Fruit fly (Drosophila melanogaster) whole organism, embryonic: ENCODE data around the gene lama.

Source experiments
- ATbp ChIP-seq: fragments of 200-800 bp; sonication (Bioruptor generic); optimal IDR thresholded peaks from 2 replicates; lab custom pipeline; 2017; ENCODE audit warnings: missing biosample characterization, mild to moderate bottlenecking, missing genetic modification characterization, missing genetic modification reagents
- Aef1 ChIP-seq: fragments of 200-800 bp; sonication (Bioruptor generic); IDR thresholded peaks from 3 replicates; pipeline ENCODE4 v1.3.6; 2022; ENCODE audit warnings: missing biosample characterization, missing genetic modification characterization
- Antp ChIP-seq: fragments of 200-800 bp; sonication (Bioruptor generic); optimal IDR thresholded peaks from 3 replicates; lab custom pipeline; 2016; ENCODE audit warnings: missing biosample characterization, missing genetic modification characterization
- CG1024 ChIP-seq: fragments of 200-800 bp; sonication (Bioruptor generic); IDR thresholded peaks from 2 replicates; pipeline ENCODE4 v1.3.6; 2022; ENCODE audit warnings: missing biosample characterization, missing genetic modification characterization
- CG10321 ChIP-seq: fragments of 200-800 bp; sonication (Bioruptor generic); IDR thresholded peaks from 2 replicates; pipeline ENCODE4 v1.3.6; 2022; ENCODE audit warnings: missing biosample characterization, missing genetic modification characterization
- CG10462 ChIP-seq: fragments of 200-800 bp; sonication (Bioruptor generic); optimal IDR thresholded peaks from 2 replicates; lab custom pipeline; 2016; ENCODE audit warnings: missing biosample characterization, missing genetic modification characterization
- CG11696 ChIP-seq: fragments of 200-800 bp; sonication (Bioruptor generic); IDR thresholded peaks from 2 replicates; pipeline ENCODE4 v1.3.6; 2022; ENCODE audit warnings: missing biosample characterization, missing genetic modification characterization
- CG12391 ChIP-seq: fragments of 200-800 bp; sonication (Bioruptor generic); optimal IDR thresholded peaks from 3 replicates; lab custom pipeline; 2018; ENCODE audit warnings: missing biosample characterization, mild to moderate bottlenecking, missing genetic modification characterization, moderate library complexity
- CG1529 ChIP-seq: fragments of 200-800 bp; sonication (Bioruptor generic); optimal IDR thresholded peaks from 3 replicates; lab custom pipeline; 2018; ENCODE audit warnings: missing biosample characterization, missing genetic modification characterization
- CG17829 ChIP-seq: fragments of 200-800 bp; optimal IDR thresholded peaks from 2 replicates; lab custom pipeline; 2019; ENCODE audit warnings: missing biosample characterization, mild to moderate bottlenecking, missing genetic modification characterization, moderate library complexity
- CG2202 ChIP-seq: fragments of 200-800 bp; sonication (Bioruptor generic); optimal IDR thresholded peaks from 2 replicates; lab custom pipeline; 2018; ENCODE audit warnings: missing biosample characterization, mild to moderate bottlenecking, missing genetic modification characterization
- CG30431 ChIP-seq: fragments of 200-800 bp; sonication (Bioruptor generic); optimal IDR thresholded peaks from 2 replicates; lab custom pipeline; 2017; ENCODE audit warnings: missing biosample characterization, missing genetic modification characterization
- CG33213 ChIP-seq: fragments of 200-800 bp; sonication (Bioruptor generic); optimal IDR thresholded peaks from 3 replicates; lab custom pipeline; 2016; ENCODE audit warnings: missing biosample characterization, missing genetic modification characterization
- CG3995 ChIP-seq: fragments of 200-800 bp; sonication (Bioruptor generic); optimal IDR thresholded peaks from 3 replicates; lab custom pipeline; 2016; ENCODE audit warnings: missing biosample characterization, missing genetic modification characterization
- CG42726 ChIP-seq: fragments of 200-800 bp; sonication (Bioruptor generic); IDR thresholded peaks from 2 replicates; pipeline ENCODE4 v1.3.6; 2022; ENCODE audit warnings: missing biosample characterization, missing genetic modification characterization; ENCODE audit not compliant: partially characterized antibody
- CG5953 ChIP-seq: fragments of 200-800 bp; sonication (Bioruptor generic); IDR thresholded peaks from 2 replicates; pipeline ENCODE4 v1.3.6; 2022; ENCODE audit warnings: missing biosample characterization, missing genetic modification characterization
- CG6654 ChIP-seq: fragments of 200-800 bp; sonication (Bioruptor generic); optimal IDR thresholded peaks from 2 replicates; lab custom pipeline; 2017; ENCODE audit warnings: missing biosample characterization, mild to moderate bottlenecking, missing genetic modification characterization
- CG7372 ChIP-seq: fragments of 200-800 bp; sonication (Bioruptor generic); IDR thresholded peaks from 2 replicates; pipeline ENCODE4 v1.3.6; 2022; ENCODE audit warnings: missing biosample characterization, missing genetic modification characterization
- Chrac-16 ChIP-seq: fragments of 200-800 bp; sonication (Bioruptor generic); optimal IDR thresholded peaks from 3 replicates; lab custom pipeline; 2016; ENCODE audit warnings: missing biosample characterization, missing genetic modification characterization
- Dad ChIP-seq: fragments of 200-800 bp; sonication (Bioruptor generic); optimal IDR thresholded peaks from 3 replicates; lab custom pipeline; 2016; ENCODE audit warnings: missing biosample characterization, missing genetic modification characterization
- Dfd ChIP-seq, 2 experiments: fragments of >200 bp; optimal IDR thresholded peaks; 2 replicates each; lab custom pipeline; 2017; ENCODE audit warnings: missing biosample characterization in 2 of 2, missing genetic modification characterization in 2 of 2
- HmgZ ChIP-seq: fragments of 200-800 bp; sonication (Bioruptor generic); optimal IDR thresholded peaks from 2 replicates; lab custom pipeline; 2018; ENCODE audit warnings: missing biosample characterization, mild to moderate bottlenecking, missing genetic modification characterization
- Lhr ChIP-seq: fragments of 200-800 bp; sonication (Bioruptor generic); optimal IDR thresholded peaks from 3 replicates; lab custom pipeline; 2017; ENCODE audit warnings: mild to moderate bottlenecking, missing biosample characterization, missing genetic modification reagents, missing genetic modification characterization
- MESR4 ChIP-seq: fragments of 200-800 bp; sonication (Bioruptor generic); optimal IDR thresholded peaks from 2 replicates; lab custom pipeline; 2018; ENCODE audit warnings: missing biosample characterization, mild to moderate bottlenecking, missing genetic modification characterization, moderate library complexity
- Opbp ChIP-seq: fragments of 200-800 bp; sonication (Bioruptor generic); IDR thresholded peaks from 3 replicates; pipeline ENCODE4 v1.3.6; 2022; ENCODE audit warnings: missing biosample characterization, missing genetic modification characterization; ENCODE audit not compliant: partially characterized antibody
- Ravus ChIP-seq: fragments of 200-800 bp; sonication (Bioruptor generic); IDR thresholded peaks from 2 replicates; pipeline ENCODE4 v1.3.6; 2022; ENCODE audit warnings: missing biosample characterization, missing genetic modification characterization
- Scr ChIP-seq: fragments of 200-800 bp; sonication (Bioruptor generic); IDR thresholded peaks from 2 replicates; pipeline ENCODE4 v1.3.6; 2022; ENCODE audit warnings: missing biosample characterization, missing genetic modification characterization; ENCODE audit not compliant: partially characterized antibody
- Taf1 ChIP-seq: fragments of 200-800 bp; sonication (Bioruptor generic); IDR thresholded peaks from 2 replicates; pipeline ENCODE4 v1.3.6; 2022; ENCODE audit warnings: missing biosample characterization, missing genetic modification characterization
- al ChIP-seq: fragments of 200-800 bp; sonication (Bioruptor generic); IDR thresholded peaks from 2 replicates; pipeline ENCODE4 v1.3.6; 2022; ENCODE audit warnings: missing biosample characterization, missing genetic modification characterization
- ap ChIP-seq: fragments of 200-800 bp; sonication (Bioruptor generic); IDR thresholded peaks from 2 replicates; pipeline ENCODE4 v1.3.6; 2022; ENCODE audit warnings: missing biosample characterization, missing genetic modification characterization
- ato ChIP-seq: fragments of 200-800 bp; sonication (Bioruptor generic); IDR thresholded peaks from 2 replicates; pipeline ENCODE4 v1.3.6; 2022; ENCODE audit warnings: missing biosample characterization, missing genetic modification characterization; ENCODE audit not compliant: partially characterized antibody
- az2 ChIP-seq: fragments of 200-800 bp; sonication (Bioruptor generic); optimal IDR thresholded peaks from 3 replicates; lab custom pipeline; 2016; ENCODE audit warnings: missing biosample characterization, missing genetic modification characterization
- bigmax ChIP-seq: fragments of 200-800 bp; sonication (Bioruptor generic); optimal IDR thresholded peaks from 2 replicates; lab custom pipeline; 2018; ENCODE audit warnings: missing biosample characterization, mild to moderate bottlenecking, missing genetic modification characterization
- fd3F ChIP-seq: fragments of 200-800 bp; sonication (Bioruptor generic); optimal IDR thresholded peaks from 2 replicates; lab custom pipeline; 2018; ENCODE audit warnings: missing biosample characterization, mild to moderate bottlenecking, missing genetic modification characterization, moderate library complexity
- ftz-f1 ChIP-seq: fragments of 200-800 bp; sonication (Bioruptor generic); optimal IDR thresholded peaks from 2 replicates; lab custom pipeline; 2016; ENCODE audit warnings: missing biosample characterization, missing genetic modification characterization
- gem ChIP-seq: fragments of 200-800 bp; sonication (Bioruptor generic); optimal IDR thresholded peaks from 2 replicates; lab custom pipeline; 2019; ENCODE audit warnings: missing biosample characterization, mild to moderate bottlenecking, missing genetic modification characterization, moderate library complexity
- gfzf ChIP-seq: fragments of 200-800 bp; sonication (Bioruptor generic); optimal IDR thresholded peaks from 2 replicates; lab custom pipeline; 2016; ENCODE audit warnings: missing biosample characterization, mild to moderate bottlenecking, missing genetic modification characterization, moderate library complexity
- grn ChIP-seq: fragments of 200-800 bp; sonication (Bioruptor generic); optimal IDR thresholded peaks from 3 replicates; lab custom pipeline; 2017; ENCODE audit warnings: missing biosample characterization, missing genetic modification characterization
- ham ChIP-seq: fragments of 200-800 bp; sonication (Bioruptor generic); IDR thresholded peaks from 2 replicates; pipeline ENCODE4 v1.3.6; 2022; ENCODE audit warnings: missing biosample characterization, missing genetic modification characterization
- lbe ChIP-seq: fragments of 200-800 bp; sonication (Bioruptor generic); optimal IDR thresholded peaks from 2 replicates; lab custom pipeline; 2016; ENCODE audit warnings: missing biosample characterization, mild to moderate bottlenecking, missing genetic modification characterization
- luna ChIP-seq: fragments of 200-800 bp; sonication (Bioruptor generic); optimal IDR thresholded peaks from 2 replicates; lab custom pipeline; 2016; ENCODE audit warnings: missing biosample characterization, missing genetic modification characterization
- nom ChIP-seq: fragments of 200-800 bp; sonication (Bioruptor generic); optimal IDR thresholded peaks from 2 replicates; lab custom pipeline; 2017; ENCODE audit warnings: missing biosample characterization, missing genetic modification characterization, mild to moderate bottlenecking, moderate library complexity, missing genetic modification reagents
- odd ChIP-seq: fragments of 200-800 bp; sonication (Bioruptor generic); optimal IDR thresholded peaks from 2 replicates; lab custom pipeline; 2017; ENCODE audit warnings: missing biosample characterization, mild to moderate bottlenecking, missing genetic modification characterization
- pb ChIP-seq: fragments of 200-800 bp; sonication (Bioruptor generic); optimal IDR thresholded peaks from 3 replicates; lab custom pipeline; 2016; ENCODE audit warnings: missing biosample characterization, missing genetic modification characterization
- phol ChIP-seq: fragments of 200-800 bp; sonication (Bioruptor generic); optimal IDR thresholded peaks from 3 replicates; lab custom pipeline; 2018; ENCODE audit warnings: missing biosample characterization, mild to moderate bottlenecking, missing genetic modification characterization, moderate library complexity
- pnt ChIP-seq: fragments of 200-800 bp; sonication (Bioruptor generic); optimal IDR thresholded peaks from 3 replicates; lab custom pipeline; 2016; ENCODE audit warnings: missing biosample characterization, missing genetic modification characterization
- pum ChIP-seq: fragments of 200-800 bp; sonication (Bioruptor generic); optimal IDR thresholded peaks from 2 replicates; lab custom pipeline; 2016; ENCODE audit warnings: missing biosample characterization, missing genetic modification characterization
- ranshi ChIP-seq: fragments of 200-800 bp; sonication (Bioruptor generic); IDR thresholded peaks from 2 replicates; pipeline ENCODE4 v1.3.6; 2022; ENCODE audit warnings: missing biosample characterization, missing genetic modification characterization
- scrt ChIP-seq: fragments of 200-800 bp; sonication (Bioruptor generic); optimal IDR thresholded peaks from 2 replicates; lab custom pipeline; 2018; ENCODE audit warnings: missing biosample characterization, mild to moderate bottlenecking, missing genetic modification characterization, moderate library complexity
- slbo ChIP-seq: fragments of 200-800 bp; sonication (Bioruptor generic); IDR thresholded peaks from 2 replicates; pipeline ENCODE4 v1.3.6; 2022; ENCODE audit warnings: missing biosample characterization, missing genetic modification characterization
- sqz ChIP-seq: fragments of 200-800 bp; sonication (Bioruptor generic); optimal IDR thresholded peaks from 3 replicates; lab custom pipeline; 2018; ENCODE audit warnings: missing biosample characterization, mild to moderate bottlenecking, missing genetic modification characterization

Gene lama

dm6 chr3L:5365880-5366507 lies 10.3 kb upstream of the lama start, which contains the start of the genes Uev1A and Membrin (continued):
- TF ChIP-seq CG5953 (no peak), Scr (GFP tag; lab: Robert Waterston, UW) (0 out of 2 replicates have a peak, but pooled peaks have one; percentile 21), CG12391 (tag; lab: Kevin White, UChicago) (peak; percentile 41), Lhr (GFP tag; lab: Kevin White, UChicago) (peak; percentile 24), pum (GFP tag; lab: Kevin White, UChicago) (no peak), grn (GFP tag; lab: Kevin White, UChicago) (peak; percentile 49), luna (GFP tag; lab: Kevin White, UChicago) (no peak), CG30431 (GFP tag; lab: Kevin White, UChicago) (no peak), CG42726 (no peak), lbe (GFP tag; lab: Kevin White, UChicago) (no peak), CG33213 (peak; percentile 15), bigmax (no peak), CG10462 (GFP tag; lab: Kevin White, UChicago) (no peak), Taf1 (GFP tag; lab: Robert Waterston, UW) (no peak), Ravus (GFP tag; lab: Robert Waterston, UW) (no peak), ham (GFP tag; lab: Robert Waterston, UW) (no peak), gfzf (GFP tag; lab: Kevin White, UChicago) (peak; percentile 92), nom (GFP tag; lab: Kevin White, UChicago) (no peak), odd (GFP tag; lab: Kevin White, UChicago) (no peak), Chrac-16 (GFP tag; lab: Kevin White, UChicago) (peak; percentile 6), sqz (no peak), ap (GFP tag; lab: Robert Waterston, UW) (no peak), ATbp (GFP tag; lab: Kevin White, UChicago) (no peak), CG10321 (GFP tag; lab: Robert Waterston, UW) (no peak), scrt (GFP tag; lab: Kevin White, UChicago) (no peak), Dad (no peak), CG6654 (GFP tag; lab: Kevin White, UChicago) (no peak), ftz-f1 (GFP tag; lab: Kevin White, UChicago) (peak; percentile 44), Dfd (GFP tag; optimal IDR thresholded peaks at IDR 0.05; lab: Kevin White, UChicago) (no peak), phol (tag; lab: Kevin White, UChicago) (peak; percentile 95), al (no peak), CG17829 (tag; lab: Kevin White, UChicago) (peak; percentile 15), Opbp (GFP tag; lab: Robert Waterston, UW) (0 out of 3 replicates have a peak, but pooled peaks have one; percentile 34), CG2202 (tag; lab: Kevin White, UChicago) (no peak), slbo (GFP tag; lab: Robert Waterston, UW) (no peak), CG7372 (GFP tag; lab: Robert Waterston, UW) (no peak), ato (no peak), MESR4 (GFP tag; lab: Kevin White, UChicago) (peak; percentile 27), fd3F (GFP tag; lab: Kevin White, UChicago) (no peak), pnt (GFP tag; lab: Kevin White, UChicago) (no peak), CG1529 (GFP tag; lab: Kevin White, UChicago) (no peak), CG3995 (GFP tag; lab: Kevin White, UChicago) (no peak), HmgZ (tag; lab: Kevin White, UChicago) (peak; percentile 17), Aef1 (no peak), ranshi (GFP tag; lab: Robert Waterston, UW) (no peak), Antp (no peak), gem (tag; lab: Kevin White, UChicago) (peak; percentile 17), CG1024 (GFP tag; lab: Robert Waterston, UW) (no peak), pb (GFP tag; lab: Kevin White, UChicago) (no peak), CG11696 (no peak), az2 (no peak)
